Fruit fly (Drosophila melanogaster): ENCODE measurements around the gene snz.

Gene snz

DNA sequence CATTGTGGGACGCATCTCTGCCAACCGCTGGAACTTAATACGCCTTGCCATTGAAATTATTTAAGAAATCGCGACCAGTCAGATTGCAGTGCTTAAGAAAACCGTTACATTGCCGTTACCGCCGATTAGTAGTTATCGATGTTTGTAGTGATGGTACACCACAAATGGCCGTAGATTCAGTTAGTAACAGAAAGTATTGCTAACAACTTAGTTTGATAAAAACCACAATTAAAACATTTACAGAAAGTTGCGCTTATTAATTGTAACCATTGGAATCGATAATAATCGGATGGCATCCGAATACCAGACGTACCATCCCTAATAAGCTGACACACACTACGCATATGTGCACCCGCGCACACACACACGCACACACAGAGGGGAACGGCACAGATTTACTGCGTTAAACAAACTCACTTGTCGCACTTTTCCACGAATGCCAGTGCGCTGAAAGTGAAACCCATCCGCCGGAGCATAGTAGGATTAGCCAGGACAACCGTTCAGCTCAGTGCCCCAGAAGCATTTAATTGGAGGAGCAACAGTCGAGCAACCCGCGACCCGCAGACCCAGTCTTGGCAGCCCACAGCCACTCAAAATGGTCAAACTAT lies 8.3 kb downstream of the snz start, which contains the start of the genes hdm and Ykt6 (continued):
- no peak for TF ChIP-seq CG16779 (tag; optimal IDR thresholded peaks at IDR 0.05)
- TF ChIP-seq Sox15 (GFP tag; optimal IDR thresholded peaks at IDR 0.05), result peak; percentile 55
- peak; percentile 74 for TF ChIP-seq achi (GFP tag; optimal IDR thresholded peaks at IDR 0.05)
- no peak for TF ChIP-seq CG32006 (GFP tag; optimal IDR thresholded peaks at IDR 0.05)
- peak; percentile 27 for TF ChIP-seq Lpt (GFP tag; optimal IDR thresholded peaks at IDR 0.05)
- no peak for TF ChIP-seq fd85E (GFP tag; optimal IDR thresholded peaks at IDR 0.05)
- TF ChIP-seq Sox14 (GFP tag; optimal IDR thresholded peaks at IDR 0.05), result peak; percentile 73
- TF ChIP-seq CG3919 (GFP tag; optimal IDR thresholded peaks at IDR 0.05), result no peak
- TF ChIP-seq CG4318 (GFP tag; optimal IDR thresholded peaks at IDR 0.05), result no peak
- TF ChIP-seq Hr4 (GFP tag; optimal IDR thresholded peaks at IDR 0.05), result no peak
- TF ChIP-seq fkh (GFP tag; optimal IDR thresholded peaks at IDR 0.05), result peak; percentile 77
- TF ChIP-seq CG6854 (GFP tag; optimal IDR thresholded peaks at IDR 0.05), result no peak
- no peak for TF ChIP-seq CG10669 (GFP tag; optimal IDR thresholded peaks at IDR 0.05)
- peak; percentile 27 for TF ChIP-seq CG11902 (GFP tag; optimal IDR thresholded peaks at IDR 0.05)
- no peak for TF ChIP-seq Eip93F (GFP tag; optimal IDR thresholded peaks at IDR 0.05)
- TF ChIP-seq Gug (GFP tag; IDR thresholded peaks at IDR 0.05), result peak; percentile 59
- TF ChIP-seq CG6276 (GFP tag; optimal IDR thresholded peaks at IDR 0.05), result no peak
- TF ChIP-seq CG6163 (GFP tag; IDR thresholded peaks at IDR 0.05), result no peak; the same call in 1 of the 3 replicates
- no peak for TF ChIP-seq Hr39 (GFP tag; optimal IDR thresholded peaks at IDR 0.05)
- peak; percentile 45; the same call in 1 of the 2 replicates for TF ChIP-seq CG11294 (GFP tag; IDR thresholded peaks at IDR 0.05)
- no peak for TF ChIP-seq CG8119 (GFP tag; IDR thresholded peaks at IDR 0.05)
- no peak for TF ChIP-seq vri (GFP tag; optimal IDR thresholded peaks at IDR 0.05)
- TF ChIP-seq net (GFP tag; optimal IDR thresholded peaks at IDR 0.05), result peak; percentile 55
- no peak for TF ChIP-seq Sox102F (GFP tag; optimal IDR thresholded peaks at IDR 0.05)
- TF ChIP-seq CG31627 (GFP tag; optimal IDR thresholded peaks at IDR 0.05), result peak; percentile 79
- no peak for TF ChIP-seq ss (GFP tag; optimal IDR thresholded peaks at IDR 0.05)
- no peak for TF ChIP-seq pdm3 (GFP tag; optimal IDR thresholded peaks at IDR 0.05)
- TF ChIP-seq fd59A (GFP tag; optimal IDR thresholded peaks at IDR 0.05), result peak; percentile 28
- TF ChIP-seq CG1621 (tag; optimal IDR thresholded peaks at IDR 0.05), result peak; percentile 57
- peak; percentile 23 for TF ChIP-seq Hr38 (GFP tag; optimal IDR thresholded peaks at IDR 0.05)
- no peak for TF ChIP-seq Eip75B (GFP tag; optimal IDR thresholded peaks at IDR 0.05)
- peak; percentile 81 for TF ChIP-seq CG10631 (GFP tag; optimal IDR thresholded peaks at IDR 0.05)

DNA sequence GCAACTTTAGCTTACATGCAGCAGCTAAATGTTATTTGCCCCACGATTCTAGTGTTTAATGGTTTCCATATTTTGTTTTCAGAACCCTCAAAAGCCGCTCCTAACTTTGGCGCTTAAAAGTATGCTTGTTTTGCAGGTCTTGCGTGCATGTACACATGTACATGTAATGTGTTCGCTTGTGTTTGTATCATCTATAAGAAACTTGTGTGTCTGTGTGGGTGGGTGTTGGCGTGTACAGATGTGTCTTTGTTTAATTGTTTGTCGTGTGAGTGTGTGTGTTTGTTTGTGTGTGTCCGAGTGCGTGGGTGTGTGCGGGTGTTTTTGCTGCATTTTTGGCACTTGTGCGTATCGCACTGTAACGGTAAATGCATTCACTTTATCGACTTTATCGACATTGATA lies 11.2 kb downstream of the snz start:
- TF ChIP-seq Eip78C (GFP tag), result no peak
- peak; percentile 10 for TF ChIP-seq dsx (GFP tag; optimal IDR thresholded peaks at IDR 0.05; ENCODE audit: poor library complexity, severe bottlenecking)
- no peak for TF ChIP-seq CG6163 (GFP tag; IDR thresholded peaks at IDR 0.05)
- TF ChIP-seq Sox14 (GFP tag; optimal IDR thresholded peaks at IDR 0.05), result peak; percentile 30

DNA sequence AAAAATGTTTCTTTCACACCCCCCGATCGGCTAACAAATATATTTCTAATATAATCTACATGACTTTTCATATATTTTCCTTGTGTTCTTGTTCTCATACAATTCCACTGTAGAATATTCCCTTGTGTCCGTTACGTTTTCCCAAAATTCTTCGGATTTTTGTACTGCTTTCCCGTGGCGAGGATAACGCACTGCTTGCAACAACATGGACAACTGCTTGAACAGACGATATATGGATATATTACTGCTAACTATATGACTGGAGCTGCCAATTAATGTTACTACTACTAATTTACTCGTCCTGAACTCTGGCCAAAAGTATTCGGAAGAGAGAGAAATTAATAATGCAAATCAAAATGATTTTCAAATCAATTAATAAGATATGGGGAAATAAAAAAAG lies 13.0 kb downstream of the snz start:
- TF ChIP-seq OdsH (GFP tag; optimal IDR thresholded peaks at IDR 0.05), result no peak
- TF ChIP-seq svp (GFP tag), result peak; percentile 32
- TF ChIP-seq CG11294 (GFP tag; IDR thresholded peaks at IDR 0.05), result no peak
- no peak for TF ChIP-seq CG8632 (GFP tag; optimal IDR thresholded peaks at IDR 0.05)
- no peak for TF ChIP-seq Sox102F (GFP tag; optimal IDR thresholded peaks at IDR 0.05)
- TF ChIP-seq Hr4 (GFP tag; optimal IDR thresholded peaks at IDR 0.05), result no peak
- no peak for TF ChIP-seq Sox14 (GFP tag; optimal IDR thresholded peaks at IDR 0.05)
- no peak for TF ChIP-seq fd59A (GFP tag; optimal IDR thresholded peaks at IDR 0.05)

Measured in whole organism, prepupa.